Fruit fly (Drosophila melanogaster): ENCODE results near the gene CG4842.

CG4842 gene

DNA sequence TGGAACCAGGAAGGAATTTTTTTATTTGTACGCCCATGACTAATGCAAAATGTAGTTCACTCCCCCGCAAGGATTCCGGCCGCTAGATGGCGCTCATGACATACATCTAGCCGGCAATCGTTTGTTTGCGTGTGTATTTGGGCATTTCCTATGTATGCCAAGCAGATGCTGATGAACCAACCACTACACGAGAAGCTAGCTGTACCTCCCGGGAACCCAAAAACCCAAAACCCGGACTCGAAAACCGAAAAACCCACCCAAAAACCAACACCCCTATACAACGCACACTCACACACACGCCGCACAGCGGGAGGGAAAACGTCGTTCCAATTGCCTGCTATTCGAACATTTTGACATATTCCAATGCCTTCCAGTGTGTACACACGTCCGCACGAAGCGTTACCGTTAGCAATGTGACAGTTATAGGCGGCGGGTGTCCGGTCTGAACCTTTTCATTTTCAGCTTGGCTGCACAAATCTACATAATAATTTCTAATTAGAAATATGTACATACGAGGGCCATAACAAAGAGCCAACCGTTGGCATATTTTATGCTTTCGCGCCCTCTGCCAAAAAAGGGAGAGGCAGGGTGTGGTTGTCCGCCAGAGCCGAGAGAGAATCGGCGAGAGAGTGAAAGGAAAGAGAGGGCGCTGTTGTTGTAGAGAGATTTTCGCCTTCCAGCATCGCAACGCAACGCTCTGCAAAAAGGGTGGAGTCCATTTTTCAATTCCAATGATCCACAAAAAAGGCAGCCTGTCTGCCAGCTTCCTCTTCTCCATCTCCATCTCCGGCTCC is 39.8 kb downstream of the CG4842 start (continued):
- no peak for TF ChIP-seq CG11085 (GFP tag; IDR thresholded peaks at IDR 0.05)
- no peak for TF ChIP-seq CG9797 (GFP tag; optimal IDR thresholded peaks at IDR 0.05)
- TF ChIP-seq Doc2 (GFP tag; IDR thresholded peaks at IDR 0.05) = no peak
- peak; percentile 31 for TF ChIP-seq YL-1 (GFP tag; optimal IDR thresholded peaks at IDR 0.05)
- TF ChIP-seq GATAe (GFP tag; conservative IDR thresholded peaks at IDR 0.05) = no peak
- TF ChIP-seq hb (GFP tag; IDR thresholded peaks at IDR 0.05; ENCODE audit: partially characterized antibody) = no peak
- no peak for TF ChIP-seq CG12071 (GFP tag; optimal IDR thresholded peaks at IDR 0.05)
- no peak for TF ChIP-seq prd (optimal IDR thresholded peaks at IDR 0.05)
- TF ChIP-seq prd (GFP tag; IDR thresholded peaks at IDR 0.05) = peak; percentile 8; the same call in 1 of the 3 replicates
- no peak for TF ChIP-seq Hr51 (GFP tag; optimal IDR thresholded peaks at IDR 0.05)
- TF ChIP-seq CG4854 (GFP tag; optimal IDR thresholded peaks at IDR 0.05) = no peak
- TF ChIP-seq CG10543 (GFP tag; optimal IDR thresholded peaks at IDR 0.05) = peak; percentile 25
- TF ChIP-seq ro (GFP tag; IDR thresholded peaks at IDR 0.05) = no peak
- TF ChIP-seq Lhr (GFP tag; optimal IDR thresholded peaks at IDR 0.05) = no peak
- TF ChIP-seq CG8290 (GFP tag; optimal IDR thresholded peaks at IDR 0.05) = peak; percentile 76
- TF ChIP-seq CG8290 (tag; optimal IDR thresholded peaks at IDR 0.05) = peak in 1 of 2 experiments; percentile 18
- TF ChIP-seq CG5180 (GFP tag; optimal IDR thresholded peaks at IDR 0.05) = no peak
- TF ChIP-seq sqz (GFP tag; optimal IDR thresholded peaks at IDR 0.05) = peak; percentile 37
- no peak for TF ChIP-seq Sin3A (optimal IDR thresholded peaks at IDR 0.05)
- no peak for TF ChIP-seq CG9817 (tag; optimal IDR thresholded peaks at IDR 0.05)
- TF ChIP-seq CG10979 (tag; optimal IDR thresholded peaks at IDR 0.05) = peak; percentile 49
- no peak for TF ChIP-seq HLH54F (GFP tag; optimal IDR thresholded peaks at IDR 0.05)
- TF ChIP-seq Dad (GFP tag; optimal IDR thresholded peaks at IDR 0.05) = no peak
- TF ChIP-seq run (tag; optimal IDR thresholded peaks at IDR 0.05) = no peak
- no peak for TF ChIP-seq CG17186 (GFP tag; optimal IDR thresholded peaks at IDR 0.05)
- TF ChIP-seq CG3726 (GFP tag; IDR thresholded peaks at IDR 0.05) = no peak
- no peak for TF ChIP-seq ems (GFP tag; optimal IDR thresholded peaks at IDR 0.05)
- no peak for TF ChIP-seq Mrtf (GFP tag; IDR thresholded peaks at IDR 0.05)
- TF ChIP-seq CG11560 (tag; IDR thresholded peaks at IDR 0.05) = no peak
- TF ChIP-seq D19A (tag; optimal IDR thresholded peaks at IDR 0.05) = no peak
- no peak for TF ChIP-seq CG34224 (GFP tag; IDR thresholded peaks at IDR 0.05; ENCODE audit: partially characterized antibody)
- no peak for TF ChIP-seq Xrp1 (GFP tag; IDR thresholded peaks at IDR 0.05)
- TF ChIP-seq CG11695 (GFP tag; IDR thresholded peaks at IDR 0.05) = no peak
- no peak for TF ChIP-seq CoRest (tag; optimal IDR thresholded peaks at IDR 0.05)
- TF ChIP-seq nerfin-1 (tag; optimal IDR thresholded peaks at IDR 0.05) = peak; percentile 44
- no peak for TF ChIP-seq zfh1 (GFP tag; IDR thresholded peaks at IDR 0.05)
- no peak for TF ChIP-seq CG42726 (GFP tag; IDR thresholded peaks at IDR 0.05; ENCODE audit: partially characterized antibody)
- 0 out of 2 replicates have a peak, but pooled peaks have one; percentile 18 for TF ChIP-seq CG8765 (GFP tag; IDR thresholded peaks at IDR 0.05)
- no peak for TF ChIP-seq E2f1 (GFP tag; IDR thresholded peaks at IDR 0.05)
- TF ChIP-seq Abd-B (GFP tag; optimal IDR thresholded peaks at IDR 0.05) = no peak
- TF ChIP-seq ap (GFP tag; IDR thresholded peaks at IDR 0.05) = no peak
- 0 out of 2 replicates have a peak, but pooled peaks have one; percentile 17 for TF ChIP-seq amos (GFP tag; IDR thresholded peaks at IDR 0.05; ENCODE audit: partially characterized antibody)
- no peak for TF ChIP-seq Hand (GFP tag; optimal IDR thresholded peaks at IDR 0.05)
- TF ChIP-seq Bdp1 (GFP tag; optimal IDR thresholded peaks at IDR 0.05) = no peak
- TF ChIP-seq ara (GFP tag; IDR thresholded peaks at IDR 0.05) = 0 out of 2 replicates have a peak, but pooled peaks have one; percentile 36
- no peak for TF ChIP-seq CG12391 (tag; optimal IDR thresholded peaks at IDR 0.05)
- peak; percentile 84 for TF ChIP-seq CG4360 (GFP tag; IDR thresholded peaks at IDR 0.05)
- TF ChIP-seq CG12744 (GFP tag; optimal IDR thresholded peaks at IDR 0.05) = no peak
- TF ChIP-seq pita (GFP tag; optimal IDR thresholded peaks at IDR 0.05) = no peak
- TF ChIP-seq NC2β (GFP tag; optimal IDR thresholded peaks at IDR 0.05) = no peak

All from whole organism, embryonic.